Worm (Caenorhabditis elegans) whole organism, mixed stage, embryonic: ENCODE data around the gene C02H6.3.

ENCODE experiments used
- M03D4.4 ChIP-seq: sonication (generic microtip); optimal IDR thresholded peaks from 2 replicates; lab custom pipeline; 2017; ENCODE audit warnings: mild to moderate bottlenecking, missing genetic modification characterization, missing compliant biosample characterization
- bed-3 ChIP-seq: fragments of 200-800 bp; sonication (Bioruptor generic); optimal IDR thresholded peaks from 3 replicates; lab custom pipeline; 2018; ENCODE audit warnings: mild to moderate bottlenecking, missing genetic modification characterization, moderate library complexity, missing compliant biosample characterization
- blmp-1 ChIP-seq: fragments of 150-350 bp; optimal IDR thresholded peaks from 2 replicates; lab custom pipeline; 2014; ENCODE audit warnings: missing biosample characterization, missing genetic modification characterization
- ceh-43 ChIP-seq: fragments of 200-800 bp; sonication (Bioruptor generic); optimal IDR thresholded peaks from 2 replicates; lab custom pipeline; 2018; ENCODE audit warnings: mild to moderate bottlenecking, missing genetic modification characterization, moderate library complexity, missing compliant biosample characterization
- ces-1 ChIP-seq: fragments of 150-350 bp; optimal IDR thresholded peaks from 2 replicates; lab custom pipeline; 2014; ENCODE audit warnings: missing biosample characterization, missing genetic modification reagents, missing genetic modification characterization
- cnd-1 ChIP-seq: fragments of 200-800 bp; sonication (Bioruptor generic); optimal IDR thresholded peaks from 2 replicates; lab custom pipeline; 2018; ENCODE audit warnings: mild to moderate bottlenecking, missing genetic modification characterization, missing compliant biosample characterization
- drap-1 ChIP-seq: fragments of 200-800 bp; sonication (Bioruptor generic); optimal IDR thresholded peaks from 3 replicates; lab custom pipeline; 2018; ENCODE audit warnings: mild to moderate bottlenecking, missing genetic modification characterization, missing compliant biosample characterization
- elt-3 ChIP-seq: fragments of 150-350 bp; optimal IDR thresholded peaks from 2 replicates; lab custom pipeline; 2014; ENCODE audit warnings: missing biosample characterization, missing genetic modification characterization
- flh-1 ChIP-seq: fragments of 200-800 bp; sonication (Bioruptor generic); optimal IDR thresholded peaks from 2 replicates; lab custom pipeline; 2018; ENCODE audit warnings: mild to moderate bottlenecking, missing genetic modification characterization, moderate library complexity, missing compliant biosample characterization
- ham-2 ChIP-seq: fragments of 200-800 bp; sonication (Bioruptor generic); optimal IDR thresholded peaks from 2 replicates; lab custom pipeline; 2018; ENCODE audit warnings: mild to moderate bottlenecking, missing genetic modification characterization, missing compliant biosample characterization
- hlh-1 ChIP-seq: fragments of 150-350 bp; optimal IDR thresholded peaks from 2 replicates; lab custom pipeline; 2014; ENCODE audit warnings: missing biosample characterization, missing genetic modification reagents, missing genetic modification characterization
- lin-32 ChIP-seq: fragments of 200-800 bp; sonication (Bioruptor generic); optimal IDR thresholded peaks from 2 replicates; lab custom pipeline; 2018; ENCODE audit warnings: mild to moderate bottlenecking, missing genetic modification characterization, missing compliant biosample characterization
- lsy-2 ChIP-seq: fragments of 150-350 bp; optimal IDR thresholded peaks from 2 replicates; lab custom pipeline; 2014; ENCODE audit warnings: missing biosample characterization, missing genetic modification characterization
- mab-5 ChIP-seq: fragments of 150-350 bp; optimal IDR thresholded peaks from 2 replicates; lab custom pipeline; 2014; ENCODE audit warnings: missing biosample characterization, missing genetic modification characterization
- mls-2 ChIP-seq: sonication (generic microtip); optimal IDR thresholded peaks from 2 replicates; lab custom pipeline; 2016; ENCODE audit warnings: mild to moderate bottlenecking, missing genetic modification characterization, moderate library complexity, missing compliant biosample characterization
- nhr-12 ChIP-seq: fragments of 150-350 bp; optimal IDR thresholded peaks from 2 replicates; lab custom pipeline; 2014; ENCODE audit warnings: missing biosample characterization, missing genetic modification characterization
- nhr-2 ChIP-seq: fragments of 150-350 bp; optimal IDR thresholded peaks from 2 replicates; lab custom pipeline; 2014; ENCODE audit warnings: missing biosample characterization, missing genetic modification characterization
- nhr-237 ChIP-seq: fragments of 150-350 bp; optimal IDR thresholded peaks from 2 replicates; lab custom pipeline; 2014; ENCODE audit warnings: missing biosample characterization, missing genetic modification characterization
- pha-4 ChIP-seq: fragments of 150-350 bp; optimal IDR thresholded peaks from 2 replicates; lab custom pipeline; 2018; ENCODE audit warnings: missing biosample characterization, missing genetic modification reagents, missing genetic modification characterization
- sem-2 ChIP-seq: fragments of 200-800 bp; sonication (Bioruptor generic); optimal IDR thresholded peaks from 2 replicates; lab custom pipeline; 2018; ENCODE audit warnings: mild to moderate bottlenecking, missing genetic modification characterization, missing compliant biosample characterization
- snpc-4 ChIP-seq: fragments of 150-350 bp; optimal IDR thresholded peaks from 2 replicates; lab custom pipeline; 2014; ENCODE audit warnings: missing biosample characterization, missing genetic modification characterization
- tbx-8 ChIP-seq: fragments of 200-800 bp; sonication (Bioruptor generic); optimal IDR thresholded peaks from 2 replicates; lab custom pipeline; 2018; ENCODE audit warnings: mild to moderate bottlenecking, missing genetic modification characterization, moderate library complexity, missing compliant biosample characterization
- unc-120 ChIP-seq: sonication (generic microtip); optimal IDR thresholded peaks from 2 replicates; lab custom pipeline; 2017; ENCODE audit warnings: missing genetic modification characterization, missing compliant biosample characterization; ENCODE audit not compliant: poor library complexity, severe bottlenecking
- unc-39 ChIP-seq: fragments of 150-350 bp; optimal IDR thresholded peaks from 2 replicates; lab custom pipeline; 2014; ENCODE audit warnings: missing biosample characterization, missing genetic modification characterization
- unc-62 ChIP-seq: fragments of 150-350 bp; optimal IDR thresholded peaks from 2 replicates; lab custom pipeline; 2014; ENCODE audit warnings: missing biosample characterization, missing genetic modification reagents, missing genetic modification characterization
- ztf-11 ChIP-seq: fragments of 150-350 bp; optimal IDR thresholded peaks from 2 replicates; lab custom pipeline; 2014; ENCODE audit warnings: missing biosample characterization, missing genetic modification characterization

C02H6.3 gene

ce11 chrV:7387755-7388154 lies at the start of gene C02H6.3:
C02H6.3 (minus strand) TSS chrV:7387855.
- TF ChIP-seq ces-1 (GFP tag; lab: Kevin White, UChicago) = no peak
- no peak for TF ChIP-seq nhr-237
- no peak for TF ChIP-seq mab-5 (tag; lab: Kevin White, UChicago)
- no peak for TF ChIP-seq unc-62 (GFP tag; lab: Kevin White, UChicago)
- TF ChIP-seq flh-1 (GFP tag; lab: Kevin White, UChicago) = no peak
- TF ChIP-seq, all 35 proteins: peak for 0

- TF ChIP-seq cnd-1 (no peak), drap-1 (GFP tag; lab: Kevin White, UChicago) (no peak), lin-32 (GFP tag; lab: Kevin White, UChicago) (no peak), flh-1 (GFP tag; lab: Kevin White, UChicago) (no peak), nhr-2 (no peak), sem-2 (no peak), ztf-11 (no peak), blmp-1 (no peak), snpc-4 (tag; lab: Kevin White, UChicago) (no peak), unc-120 (tag; lab: Kevin White, UChicago) (no peak), lsy-2 (no peak), bed-3 (no peak), unc-62 (GFP tag; lab: Kevin White, UChicago) (no peak), ham-2 (GFP tag; lab: Kevin White, UChicago) (no peak), tbx-8 (GFP tag; lab: Kevin White, UChicago) (no peak)
Measured at ce11 chrV:7436911-7437310, 49.3 kb upstream of the C02H6.3 start.

ce11 chrV:7436509-7436908 lies 48.9 kb upstream of the C02H6.3 start:
- TF ChIP-seq cnd-1 (no peak), ceh-43 (GFP tag; lab: Kevin White, UChicago) (no peak), unc-39 (no peak), hlh-1 (tag; lab: Kevin White, UChicago) (no peak), ztf-11 (no peak), unc-62 (GFP tag; lab: Kevin White, UChicago) (no peak), lsy-2 (no peak), pha-4 (tag; lab: Kevin White, UChicago) (no peak), M03D4.4 (tag; lab: Kevin White, UChicago) (no peak)
- TF ChIP-seq, all 35 proteins: peak for 0

ce11 chrV:7435376-7436204 lies 47.9 kb upstream of the C02H6.3 start, which contains the start of the genes ddo-2 and F25E5.8:
ddo-2 (minus strand) TSS chrV:7435705.
F25E5.8 (plus strand) TSS chrV:7435930.
- TF ChIP-seq blmp-1 = no peak
- no peak for TF ChIP-seq hlh-1 (tag; lab: Kevin White, UChicago)
- no peak for TF ChIP-seq lin-32 (GFP tag; lab: Kevin White, UChicago)
- no peak for TF ChIP-seq unc-39
- TF ChIP-seq unc-62 (GFP tag; lab: Kevin White, UChicago) = no peak
- TF ChIP-seq mls-2 = no peak

ce11 chrV:7434805-7435363 lies 47.2 kb upstream of the C02H6.3 start:
- TF ChIP-seq blmp-1 (no peak), pha-4 (tag; lab: Kevin White, UChicago) (no peak), nhr-237 (no peak)

- TF ChIP-seq elt-3 (tag; lab: Kevin White, UChicago) (no peak), nhr-237 (no peak), nhr-12 (tag; lab: Kevin White, UChicago) (no peak), snpc-4 (tag; lab: Kevin White, UChicago) (no peak), ztf-11 (no peak)
Measured at ce11 chrV:7432441-7433146, 44.9 kb upstream of the C02H6.3 start.
